Fruit fly (Drosophila melanogaster) whole organism, embryonic: ENCODE results near the gene CG4607.

Experiments
- C15 ChIP-seq: fragments of 200-800 bp; sonication (Bioruptor generic); IDR thresholded peaks from 3 replicates; pipeline ENCODE4 v1.3.6; 2022; ENCODE audit warnings: missing biosample characterization, missing genetic modification characterization
- CG10366 ChIP-seq: fragments of 200-800 bp; sonication (Bioruptor generic); IDR thresholded peaks from 2 replicates; pipeline ENCODE4 v1.3.6; 2022; ENCODE audit warnings: missing biosample characterization, missing genetic modification characterization
- CG12769 ChIP-seq: fragments of 200-800 bp; sonication (Bioruptor generic); optimal IDR thresholded peaks from 2 replicates; lab custom pipeline; 2019; ENCODE audit warnings: missing biosample characterization, mild to moderate bottlenecking, missing genetic modification characterization, moderate library complexity
- CG13123 ChIP-seq: fragments of 200-800 bp; sonication (Bioruptor generic); optimal IDR thresholded peaks from 2 replicates; lab custom pipeline; 2016; ENCODE audit warnings: missing biosample characterization, missing genetic modification characterization
- CG13894 ChIP-seq: fragments of 200-800 bp; sonication (Bioruptor generic); optimal IDR thresholded peaks from 3 replicates; lab custom pipeline; 2018; ENCODE audit warnings: missing biosample characterization, mild to moderate bottlenecking, missing genetic modification characterization, moderate library complexity
- CG14014 ChIP-seq: fragments of 200-800 bp; sonication (Bioruptor generic); IDR thresholded peaks from 2 replicates; pipeline ENCODE4 v1.3.6; 2022; ENCODE audit warnings: missing biosample characterization, missing genetic modification characterization
- CG15011 ChIP-seq: fragments of 200-800 bp; sonication (Bioruptor generic); optimal IDR thresholded peaks from 3 replicates; lab custom pipeline; 2018; ENCODE audit warnings: missing biosample characterization, mild to moderate bottlenecking, missing genetic modification characterization
- CG1603 ChIP-seq: fragments of 200-800 bp; sonication (Bioruptor generic); optimal IDR thresholded peaks from 2 replicates; lab custom pipeline; 2019; ENCODE audit warnings: missing biosample characterization, mild to moderate bottlenecking, missing genetic modification characterization, moderate library complexity
- CG16779 ChIP-seq: fragments of 200-800 bp; sonication (Bioruptor generic); IDR thresholded peaks from 2 replicates; pipeline ENCODE4 v1.3.6; 2022; ENCODE audit warnings: missing biosample characterization, missing genetic modification characterization
- CG17359 ChIP-seq: fragments of 200-800 bp; sonication (Bioruptor generic); optimal IDR thresholded peaks from 3 replicates; lab custom pipeline; 2018; ENCODE audit warnings: missing biosample characterization, mild to moderate bottlenecking, missing genetic modification characterization, moderate library complexity
- CG17361 ChIP-seq: fragments of 200-800 bp; sonication (Bioruptor generic); IDR thresholded peaks from 3 replicates; pipeline ENCODE4 v1.3.6; 2022; ENCODE audit warnings: missing biosample characterization, missing genetic modification characterization
- CG17612 ChIP-seq: fragments of 200-800 bp; sonication (Bioruptor generic); IDR thresholded peaks from 2 replicates; pipeline ENCODE4 v1.3.6; 2022; ENCODE audit warnings: missing biosample characterization, missing genetic modification characterization
- CG18262 ChIP-seq: fragments of 200-800 bp; optimal IDR thresholded peaks from 3 replicates; lab custom pipeline; 2019; ENCODE audit warnings: missing biosample characterization, mild to moderate bottlenecking, missing genetic modification characterization, moderate library complexity
- CG2120 ChIP-seq: fragments of 200-800 bp; sonication (Bioruptor generic); optimal IDR thresholded peaks from 3 replicates; lab custom pipeline; 2016; ENCODE audit warnings: missing biosample characterization, missing genetic modification characterization
- CG2678 ChIP-seq: fragments of 200-800 bp; sonication (Bioruptor generic); optimal IDR thresholded peaks from 3 replicates; lab custom pipeline; 2019; ENCODE audit warnings: missing biosample characterization, mild to moderate bottlenecking, missing genetic modification characterization, moderate library complexity
- CG2712 ChIP-seq: fragments of 200-800 bp; optimal IDR thresholded peaks from 3 replicates; lab custom pipeline; 2019; ENCODE audit warnings: missing biosample characterization, mild to moderate bottlenecking, missing genetic modification characterization, moderate library complexity
- CG4404 ChIP-seq: fragments of 200-800 bp; sonication (Bioruptor generic); IDR thresholded peaks from 2 replicates; pipeline ENCODE4 v1.3.6; 2022; ENCODE audit warnings: missing biosample characterization, missing genetic modification characterization
- CG5180 ChIP-seq: fragments of 200-800 bp; sonication (Bioruptor generic); optimal IDR thresholded peaks from 3 replicates; lab custom pipeline; 2017; ENCODE audit warnings: missing biosample characterization, missing genetic modification characterization, mild to moderate bottlenecking, moderate library complexity, missing genetic modification reagents
- CG6689 ChIP-seq: fragments of 200-800 bp; sonication (Bioruptor generic); IDR thresholded peaks from 2 replicates; pipeline ENCODE4 v1.3.6; 2022; ENCODE audit warnings: missing biosample characterization, missing genetic modification characterization
- CkIIα-i1 ChIP-seq: fragments of 200-800 bp; sonication (Bioruptor generic); IDR thresholded peaks from 2 replicates; pipeline ENCODE4 v1.3.6; 2022; ENCODE audit warnings: missing biosample characterization, missing genetic modification characterization
- Eip74EF ChIP-seq, 2 experiments: fragments of 200-800 bp in 1 of 2; fragments of >200 bp in 1 of 2; sonication (Bioruptor generic) in 1 of 2; optimal IDR thresholded peaks; 2 replicates each; lab custom pipeline; 2017 to 2019; ENCODE audit warnings: missing biosample characterization in 2 of 2, missing genetic modification characterization in 2 of 2, mild to moderate bottlenecking in 1 of 2, moderate library complexity in 1 of 2
- Ets65A ChIP-seq: fragments of 200-800 bp; sonication (Bioruptor generic); peaks from one replicate; lab custom pipeline; 2016; ENCODE audit warnings: missing biosample characterization, missing genetic modification characterization
- Hr51 ChIP-seq, 2 experiments: fragments of 200-800 bp; sonication (Bioruptor generic); optimal IDR thresholded peaks; 2 replicates in 1 of 2; 3 replicates in 1 of 2; lab custom pipeline; 2016 to 2018; ENCODE audit warnings: missing biosample characterization in 2 of 2, missing genetic modification characterization in 2 of 2, mild to moderate bottlenecking in 1 of 2, moderate library complexity in 1 of 2
- Lhr ChIP-seq: fragments of 200-800 bp; sonication (Bioruptor generic); optimal IDR thresholded peaks from 3 replicates; lab custom pipeline; 2017; ENCODE audit warnings: mild to moderate bottlenecking, missing biosample characterization, missing genetic modification reagents, missing genetic modification characterization
- Meics ChIP-seq: fragments of 200-800 bp; sonication (Bioruptor generic); optimal IDR thresholded peaks from 2 replicates; lab custom pipeline; 2017; ENCODE audit warnings: missing biosample characterization, mild to moderate bottlenecking, missing genetic modification characterization
- NFAT ChIP-seq: fragments of 200-800 bp; sonication (Bioruptor generic); IDR thresholded peaks from 2 replicates; pipeline ENCODE4 v1.3.6; 2022; ENCODE audit warnings: missing biosample characterization, missing genetic modification characterization
- Rfx ChIP-seq: fragments of 200-800 bp; sonication (Bioruptor generic); IDR thresholded peaks from 2 replicates; pipeline ENCODE4 v1.3.6; 2022; ENCODE audit warnings: missing biosample characterization, missing genetic modification characterization
- Side ChIP-seq: fragments of 200-800 bp; sonication (Bioruptor generic); optimal IDR thresholded peaks from 2 replicates; lab custom pipeline; 2016; ENCODE audit warnings: missing biosample characterization, missing genetic modification characterization
- Six4 ChIP-seq: fragments of 200-800 bp; sonication (Bioruptor generic); optimal IDR thresholded peaks from 2 replicates; lab custom pipeline; 2016; ENCODE audit warnings: missing biosample characterization, missing genetic modification characterization
- ac ChIP-seq: fragments of 200-800 bp; sonication (Bioruptor generic); optimal IDR thresholded peaks from 3 replicates; lab custom pipeline; 2017; ENCODE audit warnings: missing biosample characterization, mild to moderate bottlenecking, missing genetic modification characterization
- cato ChIP-seq: fragments of 200-800 bp; sonication (Bioruptor generic); optimal IDR thresholded peaks from 2 replicates; lab custom pipeline; 2016; ENCODE audit warnings: missing biosample characterization, missing genetic modification characterization, borderline replicate concordance
- chm ChIP-seq: fragments of 200-800 bp; sonication (Bioruptor generic); IDR thresholded peaks from 2 replicates; pipeline ENCODE4 v1.3.6; 2022; ENCODE audit warnings: missing biosample characterization, missing genetic modification characterization
- crc ChIP-seq: fragments of 200-800 bp; sonication (Bioruptor generic); optimal IDR thresholded peaks from 2 replicates; lab custom pipeline; 2016; ENCODE audit warnings: missing biosample characterization, missing genetic modification characterization
- dmrt11E ChIP-seq: fragments of 200-800 bp; sonication (Bioruptor generic); optimal IDR thresholded peaks from 3 replicates; lab custom pipeline; 2018; ENCODE audit warnings: missing biosample characterization, mild to moderate bottlenecking, missing genetic modification characterization, moderate library complexity
- dysf ChIP-seq: fragments of 200-800 bp; sonication (Bioruptor generic); IDR thresholded peaks from 3 replicates; pipeline ENCODE4 v1.3.6; 2022; ENCODE audit warnings: missing biosample characterization, missing genetic modification characterization
- fd102C ChIP-seq: fragments of 200-800 bp; sonication (Bioruptor generic); optimal IDR thresholded peaks from 2 replicates; lab custom pipeline; 2018; ENCODE audit warnings: missing biosample characterization, mild to moderate bottlenecking, missing genetic modification characterization, moderate library complexity
- gem ChIP-seq: fragments of 200-800 bp; sonication (Bioruptor generic); optimal IDR thresholded peaks from 2 replicates; lab custom pipeline; 2019; ENCODE audit warnings: missing biosample characterization, mild to moderate bottlenecking, missing genetic modification characterization, moderate library complexity
- ind ChIP-seq: fragments of 200-800 bp; sonication (Bioruptor generic); optimal IDR thresholded peaks from 3 replicates; lab custom pipeline; 2016; ENCODE audit warnings: missing biosample characterization, missing genetic modification characterization
- jing ChIP-seq: fragments of 200-800 bp; sonication (Bioruptor generic); optimal IDR thresholded peaks from 2 replicates; lab custom pipeline; 2018; ENCODE audit warnings: missing biosample characterization, mild to moderate bottlenecking, missing genetic modification characterization
- ken ChIP-seq: fragments of 200-800 bp; sonication (Bioruptor generic); IDR thresholded peaks from 3 replicates; pipeline ENCODE4 v1.3.6; 2022; ENCODE audit warnings: missing biosample characterization, missing genetic modification characterization
- lilli ChIP-seq: fragments of 200-800 bp; sonication (Bioruptor generic); optimal IDR thresholded peaks from 3 replicates; lab custom pipeline; 2016; ENCODE audit warnings: missing biosample characterization, missing genetic modification characterization
- mirr ChIP-seq: fragments of 200-800 bp; sonication (Bioruptor generic); optimal IDR thresholded peaks from 3 replicates; lab custom pipeline; 2018; ENCODE audit warnings: missing biosample characterization, mild to moderate bottlenecking, missing genetic modification characterization
- phol ChIP-seq: fragments of 200-800 bp; sonication (Bioruptor generic); optimal IDR thresholded peaks from 3 replicates; lab custom pipeline; 2018; ENCODE audit warnings: missing biosample characterization, mild to moderate bottlenecking, missing genetic modification characterization, moderate library complexity
- prd ChIP-seq, 3 experiments: fragments of >200 bp in 2 of 3; fragments of 200-800 bp in 1 of 3; sonication (Bioruptor generic) in 1 of 3; optimal IDR thresholded peaks in 2 of 3; IDR thresholded peaks in 1 of 3; 2 replicates in 2 of 3; 3 replicates in 1 of 3; pipeline versions ENCODE4 v1.3.6 to Lab custom; 2017 to 2022; ENCODE audit warnings: missing biosample characterization in 1 of 3, missing genetic modification characterization in 1 of 3
- scrt ChIP-seq: fragments of 200-800 bp; sonication (Bioruptor generic); optimal IDR thresholded peaks from 2 replicates; lab custom pipeline; 2018; ENCODE audit warnings: missing biosample characterization, mild to moderate bottlenecking, missing genetic modification characterization, moderate library complexity
- sd ChIP-seq: fragments of 200-800 bp; sonication (Bioruptor generic); optimal IDR thresholded peaks from 3 replicates; lab custom pipeline; 2018; ENCODE audit warnings: missing biosample characterization, mild to moderate bottlenecking, missing genetic modification characterization, moderate library complexity
- slbo ChIP-seq: fragments of 200-800 bp; sonication (Bioruptor generic); IDR thresholded peaks from 2 replicates; pipeline ENCODE4 v1.3.6; 2022; ENCODE audit warnings: missing biosample characterization, missing genetic modification characterization
- sug ChIP-seq: fragments of 200-800 bp; optimal IDR thresholded peaks from 2 replicates; lab custom pipeline; 2019; ENCODE audit warnings: missing biosample characterization, mild to moderate bottlenecking, missing genetic modification characterization, moderate library complexity
- tx ChIP-seq: fragments of 200-800 bp; sonication (Bioruptor generic); optimal IDR thresholded peaks from 2 replicates; lab custom pipeline; 2016; ENCODE audit warnings: missing biosample characterization, missing genetic modification characterization

CG4607 gene

DNA sequence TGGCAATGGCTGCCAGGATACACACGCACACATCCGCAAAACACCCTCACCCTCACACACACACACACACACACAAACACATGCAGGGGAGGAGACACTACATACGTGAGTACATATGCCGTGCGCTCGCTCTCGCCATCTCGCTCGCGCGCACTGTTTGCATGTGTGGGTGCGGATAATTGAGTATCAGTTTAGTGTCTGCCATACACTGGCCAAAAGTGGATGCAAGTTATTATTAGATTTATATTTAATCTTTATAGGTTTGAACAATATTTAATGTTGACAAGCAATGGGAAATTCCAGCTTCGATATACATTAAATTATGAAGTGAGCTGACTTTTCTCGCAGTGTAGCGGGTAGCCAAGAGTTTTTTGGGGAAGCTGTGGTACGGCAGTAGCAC is 48.5 kb downstream of the CG4607 start (continued):
- TF ChIP-seq phol (tag; lab: Kevin White, UChicago) (peak; percentile 78), Side (GFP tag; lab: Kevin White, UChicago) (no peak), CG18262 (tag; lab: Kevin White, UChicago) (peak; percentile 74), CG15011 (GFP tag; lab: Kevin White, UChicago) (peak; percentile 33), ken (GFP tag; lab: Robert Waterston, UW) (peak; percentile 59; the same call in 1 of the 3 replicates), CG16779 (no peak), ac (peak; percentile 69)

- TF ChIP-seq sug (tag; lab: Kevin White, UChicago), result no peak
- TF ChIP-seq fd102C, result no peak
- TF ChIP-seq mirr (GFP tag; lab: Kevin White, UChicago), result no peak
- no peak for TF ChIP-seq CG17612 (GFP tag; lab: Robert Waterston, UW)
- TF ChIP-seq CG2712 (tag; lab: Kevin White, UChicago), result peak; percentile 2
- peak; percentile 44 for TF ChIP-seq CG1603 (tag; lab: Kevin White, UChicago)
- TF ChIP-seq sd (tag; lab: Kevin White, UChicago), result no peak
- TF ChIP-seq Six4 (GFP tag; lab: Kevin White, UChicago), result no peak
- no peak for TF ChIP-seq cato (GFP tag; lab: Kevin White, UChicago)
- TF ChIP-seq CG2120 (GFP tag; lab: Kevin White, UChicago), result peak; percentile 34
- no peak for TF ChIP-seq Eip74EF (GFP tag; optimal IDR thresholded peaks at IDR 0.05; lab: Kevin White, UChicago)
- 0 out of 3 replicates have a peak, but pooled peaks have one; percentile 18 for TF ChIP-seq dysf (GFP tag; lab: Robert Waterston, UW)
- peak; percentile 32 for TF ChIP-seq CG12769 (tag; lab: Kevin White, UChicago)
- TF ChIP-seq Lhr, result no peak
- peak; percentile 21 for TF ChIP-seq lilli (GFP tag; lab: Kevin White, UChicago)
- TF ChIP-seq CG4404 (GFP tag; lab: Robert Waterston, UW), result 0 out of 2 replicates have a peak, but pooled peaks have one; percentile 28
- TF ChIP-seq Rfx (GFP tag; lab: Robert Waterston, UW), result peak; percentile 43; the same call in 1 of the 2 replicates
- TF ChIP-seq CG2678, result peak; percentile 50
- TF ChIP-seq jing (GFP tag; lab: Kevin White, UChicago), result no peak
- TF ChIP-seq CG5180 (GFP tag; lab: Kevin White, UChicago), result no peak
- TF ChIP-seq Hr51 (GFP tag; optimal IDR thresholded peaks at IDR 0.05; lab: Kevin White, UChicago), result peak in 1 of 2 experiments; percentile 10
- peak; percentile 26 for TF ChIP-seq CG13894
- TF ChIP-seq CG17361 (GFP tag; lab: Robert Waterston, UW), result 0 out of 3 replicates have a peak, but pooled peaks have one; percentile 16
- TF ChIP-seq dmrt11E, result peak; percentile 29
- TF ChIP-seq chm, result no peak
- peak; percentile 38 for TF ChIP-seq gem (tag; lab: Kevin White, UChicago)
- TF ChIP-seq crc (GFP tag; lab: Kevin White, UChicago), result no peak
- TF ChIP-seq CG17359 (tag; lab: Kevin White, UChicago), result peak; percentile 1
- no peak for TF ChIP-seq C15 (GFP tag; lab: Robert Waterston, UW)
- TF ChIP-seq CG14014 (GFP tag; lab: Robert Waterston, UW), result peak; percentile 58; the same call in 1 of the 2 replicates
- peak; percentile 15 for TF ChIP-seq Meics (GFP tag; lab: Kevin White, UChicago)
- peak; percentile 30; the same call in 1 of the 2 replicates for TF ChIP-seq slbo (GFP tag; lab: Robert Waterston, UW)
- TF ChIP-seq CG10366, result no peak
- TF ChIP-seq prd (optimal IDR thresholded peaks at IDR 0.05; lab: Kevin White, UChicago), result no peak
- TF ChIP-seq prd (GFP tag; IDR thresholded peaks at IDR 0.05; lab: Robert Waterston, UW), result peak; percentile 58
- peak; percentile 47 for TF ChIP-seq Ets65A (GFP tag; lab: Kevin White, UChicago)
- no peak for TF ChIP-seq CG13123 (GFP tag; lab: Kevin White, UChicago)
- TF ChIP-seq CG6689 (GFP tag; lab: Robert Waterston, UW), result 0 out of 2 replicates have a peak, but pooled peaks have one; percentile 32
- no peak for TF ChIP-seq NFAT (GFP tag; lab: Robert Waterston, UW)
- peak; percentile 9 for TF ChIP-seq scrt (GFP tag; lab: Kevin White, UChicago)
- TF ChIP-seq CkIIα-i1 (GFP tag; lab: Robert Waterston, UW), result no peak
- TF ChIP-seq ind, result peak; percentile 0
- TF ChIP-seq tx (GFP tag; lab: Kevin White, UChicago), result no peak
Observed at dm6 chrX:7120168-7120567, 51.0 kb downstream of the CG4607 start.
